Fruit fly (Drosophila melanogaster): ENCODE measurements around the gene CG9426.

DNA sequence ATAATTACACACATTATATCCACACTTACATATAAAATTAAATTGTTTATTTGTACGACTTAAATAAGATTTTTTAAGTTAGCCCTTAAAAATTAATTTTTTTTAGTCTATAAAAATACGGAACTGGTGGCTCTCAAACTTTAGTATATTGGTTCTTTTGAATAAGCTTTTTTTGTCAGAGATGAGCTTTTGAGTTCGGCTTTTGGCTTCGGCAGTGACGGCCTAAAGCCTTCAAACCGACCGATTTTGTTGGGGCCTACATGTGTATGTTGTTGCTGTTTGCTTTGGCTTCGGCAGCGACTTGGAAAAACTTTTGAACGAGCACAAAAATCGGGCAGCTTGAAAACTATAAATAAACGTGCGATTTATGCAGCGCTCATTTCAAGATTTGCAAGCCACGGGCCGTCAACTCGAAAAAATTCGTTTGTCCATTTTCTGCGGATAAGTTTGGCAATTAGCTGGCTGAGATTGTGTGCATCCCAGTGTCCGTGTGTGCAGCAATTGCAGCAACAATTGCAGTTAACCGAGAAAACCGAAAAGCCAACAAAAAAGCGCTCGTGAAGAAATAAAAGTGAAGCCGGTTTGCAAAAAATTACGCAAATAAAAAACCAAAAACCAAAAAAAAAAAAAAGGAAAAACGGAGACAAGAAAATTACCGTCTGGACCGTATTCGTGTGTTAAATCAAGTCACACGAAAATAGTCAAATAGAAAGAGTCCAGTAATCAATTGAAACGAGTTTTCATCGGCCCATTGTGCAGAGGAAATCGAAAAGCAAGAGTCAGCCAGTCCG lies 26.3 kb upstream of the CG9426 start, which contains the start of gene CG16820:
- TF ChIP-seq h (optimal IDR thresholded peaks at IDR 0.05) (no peak), insv (optimal IDR thresholded peaks at IDR 0.05) (no peak), Sin3A (optimal IDR thresholded peaks at IDR 0.05) (no peak)

Data from Kc167 (cell line).